Worm (Caenorhabditis elegans) whole organism, L3 larva: ENCODE results near the gene paic-1.

Experiments used
- R02D3.7 ChIP-seq: fragments of 150-350 bp; optimal IDR thresholded peaks from 2 replicates; lab custom pipeline; 2014; ENCODE audit warnings: missing biosample characterization, missing genetic modification characterization
- ZK546.5 ChIP-seq: sonication (generic microtip); optimal IDR thresholded peaks from 2 replicates; lab custom pipeline; 2017; ENCODE audit warnings: missing biosample characterization, missing genetic modification characterization
- aly-2 ChIP-seq: fragments of 150-350 bp; optimal IDR thresholded peaks from 2 replicates; lab custom pipeline; 2014; ENCODE audit warnings: missing biosample characterization, missing genetic modification characterization
- ama-1 ChIP-seq: fragments of 150-350 bp; optimal IDR thresholded peaks from 2 replicates; lab custom pipeline; 2018
- ceh-16 ChIP-seq: sonication (generic microtip); optimal IDR thresholded peaks from 2 replicates; lab custom pipeline; 2017; ENCODE audit warnings: missing biosample characterization, missing genetic modification characterization
- ceh-28 ChIP-seq: fragments of 150-350 bp; optimal IDR thresholded peaks from 2 replicates; lab custom pipeline; 2014; ENCODE audit warnings: missing biosample characterization, missing genetic modification reagents, missing genetic modification characterization
- ceh-9 ChIP-seq: sonication (generic microtip); optimal IDR thresholded peaks from 2 replicates; lab custom pipeline; 2018; ENCODE audit warnings: missing biosample characterization, missing genetic modification characterization
- daf-12 ChIP-seq: fragments of 150-350 bp; optimal IDR thresholded peaks from 2 replicates; lab custom pipeline; 2014; ENCODE audit warnings: missing biosample characterization, missing genetic modification reagents, missing genetic modification characterization
- egl-27 ChIP-seq: sonication (generic microtip); optimal IDR thresholded peaks from 4 replicates; lab custom pipeline; 2017; ENCODE audit warnings: missing biosample characterization, missing genetic modification reagents, missing genetic modification characterization
- egl-5 ChIP-seq: fragments of 150-350 bp; optimal IDR thresholded peaks from 2 replicates; lab custom pipeline; 2017; ENCODE audit warnings: missing biosample characterization, missing genetic modification reagents, missing genetic modification characterization, inconsistent platforms
- elt-2 ChIP-seq: sonication (generic microtip); optimal IDR thresholded peaks from 2 replicates; lab custom pipeline; 2016; ENCODE audit warnings: missing genetic modification reagents, mild to moderate bottlenecking, missing genetic modification characterization, missing compliant biosample characterization
- eor-1 ChIP-seq, 2 experiments: fragments of 150-350 bp; optimal IDR thresholded peaks; 2 replicates each; lab custom pipeline; 2014 to 2018; ENCODE audit warnings: missing biosample characterization in 2 of 2, missing genetic modification characterization in 2 of 2
- fos-1 ChIP-seq: fragments of 150-350 bp; optimal IDR thresholded peaks from 2 replicates; lab custom pipeline; 2014; ENCODE audit warnings: missing biosample characterization, missing genetic modification characterization
- hmg-11 ChIP-seq: sonication (generic microtip); optimal IDR thresholded peaks from 2 replicates; lab custom pipeline; 2016; ENCODE audit warnings: missing genetic modification characterization, missing compliant biosample characterization
- jun-1 ChIP-seq: fragments of 150-350 bp; optimal IDR thresholded peaks from 2 replicates; lab custom pipeline; 2014; ENCODE audit warnings: missing biosample characterization, missing genetic modification reagents, missing genetic modification characterization
- mml-1 ChIP-seq: fragments of 150-350 bp; sonication (generic microtip); optimal IDR thresholded peaks from 3 replicates; lab custom pipeline; 2014; ENCODE audit warnings: missing biosample characterization, missing genetic modification characterization
- nfya-1 ChIP-seq: sonication (generic microtip); optimal IDR thresholded peaks from 2 replicates; lab custom pipeline; 2017; ENCODE audit warnings: missing genetic modification characterization, mild to moderate bottlenecking, missing compliant biosample characterization, antibody characterized with exemption, moderate library complexity; ENCODE audit not compliant: insufficient read depth
- nhr-11 ChIP-seq: fragments of 150-350 bp; optimal IDR thresholded peaks from 2 replicates; lab custom pipeline; 2014; ENCODE audit warnings: missing biosample characterization, missing genetic modification characterization
- nhr-12 ChIP-seq: fragments of 150-350 bp; optimal IDR thresholded peaks from 2 replicates; lab custom pipeline; 2014; ENCODE audit warnings: missing biosample characterization, missing genetic modification characterization
- nhr-25 ChIP-seq: sonication (generic microtip); optimal IDR thresholded peaks from 2 replicates; lab custom pipeline; 2017; ENCODE audit warnings: missing biosample characterization, missing genetic modification characterization
- nhr-43 ChIP-seq: sonication (generic microtip); optimal IDR thresholded peaks from 2 replicates; lab custom pipeline; 2016; ENCODE audit warnings: mild to moderate bottlenecking, missing genetic modification characterization, missing compliant biosample characterization; ENCODE audit not compliant: poor library complexity, severe bottlenecking
- nhr-67 ChIP-seq: fragments of 150-350 bp; optimal IDR thresholded peaks from 2 replicates; lab custom pipeline; 2014; ENCODE audit warnings: missing biosample characterization, missing genetic modification characterization
- nhr-76 ChIP-seq: fragments of 150-350 bp; sonication (generic microtip); optimal IDR thresholded peaks from 5 replicates; lab custom pipeline; 2014; ENCODE audit warnings: missing biosample characterization, missing genetic modification characterization
- pha-4 ChIP-seq: fragments of 150-350 bp; optimal IDR thresholded peaks from 2 replicates; lab custom pipeline; 2014; ENCODE audit warnings: missing biosample characterization, missing genetic modification reagents, missing genetic modification characterization
- skn-1 ChIP-seq: fragments of 150-350 bp; optimal IDR thresholded peaks from 2 replicates; lab custom pipeline; 2014; ENCODE audit warnings: missing biosample characterization, missing genetic modification characterization
- tbx-2 ChIP-seq: sonication (generic microtip); optimal IDR thresholded peaks from 2 replicates; lab custom pipeline; 2016; ENCODE audit warnings: mild to moderate bottlenecking, missing genetic modification characterization, missing compliant biosample characterization
- unc-39 ChIP-seq: sonication (generic microtip); optimal IDR thresholded peaks from 4 replicates; lab custom pipeline; 2017; ENCODE audit warnings: missing biosample characterization, missing genetic modification characterization
- zag-1 ChIP-seq: fragments of 150-350 bp; optimal IDR thresholded peaks from 2 replicates; lab custom pipeline; 2014; ENCODE audit warnings: missing biosample characterization, missing genetic modification characterization
- ztf-11 ChIP-seq: fragments of 150-350 bp; optimal IDR thresholded peaks from 2 replicates; lab custom pipeline; 2014; ENCODE audit warnings: missing biosample characterization, missing genetic modification characterization
- ztf-4 ChIP-seq: fragments of 150-350 bp; optimal IDR thresholded peaks from 2 replicates; lab custom pipeline; 2014; ENCODE audit warnings: missing biosample characterization, missing genetic modification characterization

The paic-1 gene

ce11 chrII:4358765-4359164 is 13.6 kb downstream of the paic-1 start, which contains the start of gene lat-2:
TSS of gene lat-2 (plus strand) at chrII:4359065.
- TF ChIP-seq nhr-12 (tag; lab: Kevin White, UChicago), result no peak
- no peak for TF ChIP-seq nfya-1 (tag; lab: Kevin White, UChicago)
- no peak for TF ChIP-seq elt-2 (tag; lab: Kevin White, UChicago)
- no peak for TF ChIP-seq eor-1 (tag; optimal IDR thresholded peaks at IDR 0.05; lab: Kevin White, UChicago)

- TF ChIP-seq fos-1 (no peak), eor-1 (tag; optimal IDR thresholded peaks at IDR 0.05; lab: Kevin White, UChicago) (no peak), jun-1 (no peak), ceh-28 (tag; lab: Kevin White, UChicago) (no peak), nhr-43 (tag; lab: Kevin White, UChicago) (no peak), zag-1 (tag; lab: Kevin White, UChicago) (no peak)
Observed at ce11 chrII:4355217-4355616, 17.1 kb downstream of the paic-1 start, which contains the start of the genes H20J04.7 and H20J04.1. TSS of gene H20J04.7 (minus strand) at chrII:4355317. TSS of gene H20J04.1 (plus strand) at chrII:4355613.

- TF ChIP-seq ztf-11 (tag; lab: Kevin White, UChicago) (no peak), nhr-67 (tag; lab: Kevin White, UChicago) (no peak), unc-39 (no peak), jun-1 (no peak)
- TF ChIP-seq, all 47 proteins: peak for 0
Observed at ce11 chrII:4350888-4351287, 21.4 kb downstream of the paic-1 start, which contains the start of gene H20J04.9. TSS of gene H20J04.9 (plus strand) at chrII:4351188.

ce11 chrII:4344317-4344716 is 28.0 kb downstream of the paic-1 start:
- TF ChIP-seq ceh-16 (tag; lab: Kevin White, UChicago) (no peak), unc-39 (no peak), ztf-4 (tag; lab: Kevin White, UChicago) (no peak), ZK546.5 (tag; lab: Kevin White, UChicago) (no peak), mml-1 (tag; lab: Kevin White, UChicago) (no peak), hmg-11 (no peak), nhr-11 (tag; lab: Kevin White, UChicago) (no peak), ztf-11 (tag; lab: Kevin White, UChicago) (no peak), skn-1 (tag; lab: Kevin White, UChicago) (no peak)

- TF ChIP-seq nhr-25 (tag; lab: Kevin White, UChicago), result no peak
- TF ChIP-seq hmg-11, result no peak
- peak; percentile 99 for TF ChIP-seq nfya-1 (tag; lab: Kevin White, UChicago)
Observed at ce11 chrII:4341484-4341883, 30.8 kb downstream of the paic-1 start.

- TF ChIP-seq aly-2 (tag; lab: Kevin White, UChicago) (no peak), egl-5 (no peak), nhr-76 (tag; lab: Kevin White, UChicago) (no peak), ztf-11 (tag; lab: Kevin White, UChicago) (no peak), nfya-1 (tag; lab: Kevin White, UChicago) (no peak), ceh-9 (tag; lab: Kevin White, UChicago) (no peak), ztf-4 (tag; lab: Kevin White, UChicago) (no peak), nhr-67 (tag; lab: Kevin White, UChicago) (no peak), daf-12 (no peak), hmg-11 (no peak), nhr-11 (tag; lab: Kevin White, UChicago) (no peak)
- TF ChIP-seq, all 47 proteins: peak for 0
Observed at ce11 chrII:4339882-4340281, 32.4 kb downstream of the paic-1 start, which contains the start of gene athp-2. TSS of gene athp-2 (plus strand) at chrII:4340182.

ce11 chrII:4337731-4338130 is 34.6 kb downstream of the paic-1 start:
- TF ChIP-seq nfya-1 (tag; lab: Kevin White, UChicago) (peak; percentile 84), nhr-43 (tag; lab: Kevin White, UChicago) (no peak), zag-1 (tag; lab: Kevin White, UChicago) (no peak)

- TF ChIP-seq tbx-2 (tag; lab: Kevin White, UChicago) (no peak), R02D3.7 (no peak), ama-1 (lab: Kevin White, UChicago) (no peak), eor-1 (tag; optimal IDR thresholded peaks at IDR 0.05; lab: Kevin White, UChicago) (no peak), daf-12 (no peak), jun-1 (no peak), egl-27 (tag; lab: Kevin White, UChicago) (no peak), elt-2 (tag; lab: Kevin White, UChicago) (no peak), pha-4 (tag; lab: Kevin White, UChicago) (no peak), nhr-25 (tag; lab: Kevin White, UChicago) (no peak)
Observed at ce11 chrII:4334448-4334847, 37.9 kb downstream of the paic-1 start, which contains the start of gene madf-3. TSS of gene madf-3 (plus strand) at chrII:4334748.
